Fruit fly (Drosophila melanogaster): ENCODE data around the gene CG32751.

- no peak for TF ChIP-seq CG9705 (GFP tag; optimal IDR thresholded peaks at IDR 0.05)
- no peak for TF ChIP-seq Mio (GFP tag; optimal IDR thresholded peaks at IDR 0.05)
- TF ChIP-seq usp (GFP tag; optimal IDR thresholded peaks at IDR 0.05) = no peak
- no peak for TF ChIP-seq fru (GFP tag; optimal IDR thresholded peaks at IDR 0.05)
Observed at dm6 chrX:6179428-6179827, 19.0 kb downstream of the CG32751 start.

Measured in whole organism, wandering third instar larva.